Fruit fly (Drosophila melanogaster) whole organism, embryonic: ENCODE results near the gene trbl.

Source experiments
- Abd-B ChIP-seq: fragments of 200-800 bp; sonication (Bioruptor generic); optimal IDR thresholded peaks from 2 replicates; lab custom pipeline; 2018; ENCODE audit warnings: missing biosample characterization, mild to moderate bottlenecking, missing genetic modification characterization, moderate library complexity
- Ada2b ChIP-seq: fragments of 200-800 bp; sonication (Bioruptor generic); IDR thresholded peaks from 2 replicates; pipeline ENCODE4 v1.3.6; 2022; ENCODE audit warnings: missing biosample characterization, missing genetic modification characterization
- BEAF-32 ChIP-seq: fragments of 200-800 bp; sonication (Bioruptor generic); optimal IDR thresholded peaks from 3 replicates; lab custom pipeline; 2017; ENCODE audit warnings: missing biosample characterization, missing genetic modification characterization, mild to moderate bottlenecking, moderate library complexity, missing genetic modification reagents
- C15 ChIP-seq: fragments of 200-800 bp; sonication (Bioruptor generic); IDR thresholded peaks from 3 replicates; pipeline ENCODE4 v1.3.6; 2022; ENCODE audit warnings: missing biosample characterization, missing genetic modification characterization
- CG10431 ChIP-seq: fragments of 200-800 bp; sonication (Bioruptor generic); optimal IDR thresholded peaks from 3 replicates; lab custom pipeline; 2018; ENCODE audit warnings: missing biosample characterization, mild to moderate bottlenecking, missing genetic modification characterization
- CG11695 ChIP-seq: fragments of 200-800 bp; sonication (Bioruptor generic); IDR thresholded peaks from 3 replicates; pipeline ENCODE4 v1.3.6; 2022; ENCODE audit warnings: missing biosample characterization, missing genetic modification characterization
- CG12071 ChIP-seq: fragments of 200-800 bp; sonication (Bioruptor generic); optimal IDR thresholded peaks from 3 replicates; lab custom pipeline; 2018; ENCODE audit warnings: missing biosample characterization, mild to moderate bottlenecking, missing genetic modification characterization
- CG12155 ChIP-seq: fragments of 200-800 bp; sonication (Bioruptor generic); optimal IDR thresholded peaks from 3 replicates; lab custom pipeline; 2016; ENCODE audit warnings: missing biosample characterization, missing genetic modification characterization
- CG12391 ChIP-seq: fragments of 200-800 bp; sonication (Bioruptor generic); optimal IDR thresholded peaks from 3 replicates; lab custom pipeline; 2018; ENCODE audit warnings: missing biosample characterization, mild to moderate bottlenecking, missing genetic modification characterization, moderate library complexity
- CG14050 ChIP-seq: fragments of 200-800 bp; sonication (Bioruptor generic); IDR thresholded peaks from 3 replicates; pipeline ENCODE4 v1.3.6; 2022; ENCODE audit warnings: missing biosample characterization, missing genetic modification characterization
- CG14710 ChIP-seq: fragments of 200-800 bp; sonication (Bioruptor generic); optimal IDR thresholded peaks from 3 replicates; lab custom pipeline; 2019; ENCODE audit warnings: missing biosample characterization, mild to moderate bottlenecking, missing genetic modification characterization, moderate library complexity
- CG16813 ChIP-seq: fragments of 200-800 bp; sonication (Bioruptor generic); IDR thresholded peaks from 3 replicates; pipeline ENCODE4 v1.3.6; 2022; ENCODE audit warnings: missing biosample characterization, missing genetic modification characterization; ENCODE audit not compliant: partially characterized antibody
- CG18262 ChIP-seq: fragments of 200-800 bp; optimal IDR thresholded peaks from 3 replicates; lab custom pipeline; 2019; ENCODE audit warnings: missing biosample characterization, mild to moderate bottlenecking, missing genetic modification characterization, moderate library complexity
- CG1832 ChIP-seq: fragments of 200-800 bp; sonication (Bioruptor generic); optimal IDR thresholded peaks from 2 replicates; lab custom pipeline; 2017; ENCODE audit warnings: missing biosample characterization, mild to moderate bottlenecking, missing genetic modification characterization, inconsistent platforms
- CG18599 ChIP-seq: fragments of 200-800 bp; sonication (Bioruptor generic); optimal IDR thresholded peaks from 3 replicates; lab custom pipeline; 2017; ENCODE audit warnings: missing biosample characterization, missing genetic modification characterization, mild to moderate bottlenecking, moderate library complexity, missing genetic modification reagents
- CG2116 ChIP-seq: fragments of 200-800 bp; sonication (Bioruptor generic); optimal IDR thresholded peaks from 3 replicates; lab custom pipeline; 2018; ENCODE audit warnings: missing biosample characterization, mild to moderate bottlenecking, missing genetic modification characterization
- CG30431 ChIP-seq: fragments of 200-800 bp; sonication (Bioruptor generic); optimal IDR thresholded peaks from 2 replicates; lab custom pipeline; 2017; ENCODE audit warnings: missing biosample characterization, missing genetic modification characterization
- CG31388 ChIP-seq: fragments of 200-800 bp; sonication (Bioruptor generic); optimal IDR thresholded peaks from 2 replicates; lab custom pipeline; 2016; ENCODE audit warnings: missing biosample characterization, missing genetic modification characterization
- CG3838 ChIP-seq: fragments of 200-800 bp; sonication (Bioruptor generic); optimal IDR thresholded peaks from 3 replicates; lab custom pipeline; 2016; ENCODE audit warnings: missing biosample characterization, missing genetic modification characterization
- CG4282 ChIP-seq: fragments of 200-800 bp; sonication (Bioruptor generic); optimal IDR thresholded peaks from 2 replicates; lab custom pipeline; 2016; ENCODE audit warnings: missing biosample characterization, missing genetic modification characterization
- CG9437 ChIP-seq: fragments of 200-800 bp; sonication (Bioruptor generic); optimal IDR thresholded peaks from 2 replicates; lab custom pipeline; 2018; ENCODE audit warnings: missing biosample characterization, mild to moderate bottlenecking, missing genetic modification characterization
- Dad ChIP-seq: fragments of 200-800 bp; sonication (Bioruptor generic); optimal IDR thresholded peaks from 3 replicates; lab custom pipeline; 2016; ENCODE audit warnings: missing biosample characterization, missing genetic modification characterization
- H2.0 ChIP-seq: fragments of 200-800 bp; sonication (Bioruptor generic); IDR thresholded peaks from 2 replicates; pipeline ENCODE4 v1.3.6; 2022; ENCODE audit warnings: missing biosample characterization, missing genetic modification characterization
- HmgZ ChIP-seq: fragments of 200-800 bp; sonication (Bioruptor generic); optimal IDR thresholded peaks from 2 replicates; lab custom pipeline; 2018; ENCODE audit warnings: missing biosample characterization, mild to moderate bottlenecking, missing genetic modification characterization
- Lhr ChIP-seq: fragments of 200-800 bp; sonication (Bioruptor generic); optimal IDR thresholded peaks from 3 replicates; lab custom pipeline; 2017; ENCODE audit warnings: mild to moderate bottlenecking, missing biosample characterization, missing genetic modification reagents, missing genetic modification characterization
- Lim3 ChIP-seq: fragments of 200-800 bp; sonication (Bioruptor generic); IDR thresholded peaks from 2 replicates; pipeline ENCODE4 v1.3.6; 2022; ENCODE audit warnings: missing biosample characterization, missing genetic modification characterization
- Mrtf ChIP-seq: fragments of 200-800 bp; sonication (Bioruptor generic); IDR thresholded peaks from 3 replicates; pipeline ENCODE4 v1.3.6; 2022; ENCODE audit warnings: missing biosample characterization, missing genetic modification characterization
- NC2β ChIP-seq: fragments of 200-800 bp; sonication (Bioruptor generic); optimal IDR thresholded peaks from 2 replicates; lab custom pipeline; 2016; ENCODE audit warnings: missing biosample characterization, missing genetic modification characterization
- Oli ChIP-seq: fragments of 200-800 bp; sonication (Bioruptor generic); optimal IDR thresholded peaks from 2 replicates; lab custom pipeline; 2018; ENCODE audit warnings: missing biosample characterization, mild to moderate bottlenecking, missing genetic modification characterization, moderate library complexity
- Side ChIP-seq: fragments of 200-800 bp; sonication (Bioruptor generic); optimal IDR thresholded peaks from 2 replicates; lab custom pipeline; 2016; ENCODE audit warnings: missing biosample characterization, missing genetic modification characterization
- Sox100B ChIP-seq: fragments of 200-800 bp; sonication (Bioruptor generic); optimal IDR thresholded peaks from 3 replicates; lab custom pipeline; 2018; ENCODE audit warnings: missing biosample characterization, mild to moderate bottlenecking, missing genetic modification characterization
- Sry-β ChIP-seq: fragments of 200-800 bp; sonication (Bioruptor generic); optimal IDR thresholded peaks from 2 replicates; lab custom pipeline; 2018; ENCODE audit warnings: missing biosample characterization, mild to moderate bottlenecking, missing genetic modification characterization, moderate library complexity
- Sry-δ ChIP-seq: fragments of 200-800 bp; sonication (Bioruptor generic); optimal IDR thresholded peaks from 2 replicates; lab custom pipeline; 2016; ENCODE audit warnings: missing biosample characterization, missing genetic modification characterization
- Tbp ChIP-seq: fragments of >200 bp; optimal IDR thresholded peaks from 2 replicates; lab custom pipeline; 2018; ENCODE audit warnings: missing biosample characterization, missing genetic modification characterization
- az2 ChIP-seq: fragments of 200-800 bp; sonication (Bioruptor generic); optimal IDR thresholded peaks from 3 replicates; lab custom pipeline; 2016; ENCODE audit warnings: missing biosample characterization, missing genetic modification characterization
- chinmo ChIP-seq: fragments of 200-800 bp; sonication (Bioruptor generic); IDR thresholded peaks from 4 replicates; pipeline ENCODE4 v1.3.6; 2022; ENCODE audit warnings: missing biosample characterization, missing genetic modification characterization; ENCODE audit not compliant: partially characterized antibody
- dpn ChIP-seq, 2 experiments: fragments of 200-800 bp; sonication (Bioruptor generic); optimal IDR thresholded peaks; 3 replicates each; lab custom pipeline; 2016; ENCODE audit warnings: missing biosample characterization in 2 of 2, missing genetic modification characterization in 2 of 2
- gsb ChIP-seq: fragments of 200-800 bp; sonication (Bioruptor generic); IDR thresholded peaks from 2 replicates; pipeline ENCODE4 v1.3.6; 2022; ENCODE audit warnings: missing biosample characterization, missing genetic modification characterization
- ham ChIP-seq: fragments of 200-800 bp; sonication (Bioruptor generic); IDR thresholded peaks from 2 replicates; pipeline ENCODE4 v1.3.6; 2022; ENCODE audit warnings: missing biosample characterization, missing genetic modification characterization
- kah ChIP-seq: fragments of 200-800 bp; sonication (Bioruptor generic); optimal IDR thresholded peaks from 2 replicates; lab custom pipeline; 2018; ENCODE audit warnings: missing biosample characterization, mild to moderate bottlenecking, missing genetic modification characterization
- maf-S ChIP-seq: fragments of 200-800 bp; sonication (Bioruptor generic); optimal IDR thresholded peaks from 2 replicates; lab custom pipeline; 2016; ENCODE audit warnings: missing biosample characterization, missing genetic modification characterization
- pan ChIP-seq, 4 experiments: fragments of >200 bp in 3 of 4; fragments of 200-800 bp in 1 of 4; sonication (Bioruptor generic) in 1 of 4; optimal IDR thresholded peaks in 3 of 4; IDR thresholded peaks in 1 of 4; 2 replicates each; pipeline versions ENCODE4 v1.3.6 to Lab custom; 2017 to 2022; ENCODE audit warnings: missing biosample characterization in 2 of 4, missing genetic modification characterization in 2 of 4, mixed read lengths in 1 of 4
- pita ChIP-seq: fragments of 200-800 bp; sonication (Bioruptor generic); optimal IDR thresholded peaks from 2 replicates; lab custom pipeline; 2017; ENCODE audit warnings: missing biosample characterization, mild to moderate bottlenecking, missing genetic modification characterization
- prd ChIP-seq, 3 experiments: fragments of >200 bp in 2 of 3; fragments of 200-800 bp in 1 of 3; sonication (Bioruptor generic) in 1 of 3; optimal IDR thresholded peaks in 2 of 3; IDR thresholded peaks in 1 of 3; 2 replicates in 2 of 3; 3 replicates in 1 of 3; pipeline versions ENCODE4 v1.3.6 to Lab custom; 2017 to 2022; ENCODE audit warnings: missing biosample characterization in 1 of 3, missing genetic modification characterization in 1 of 3
- pum ChIP-seq: fragments of 200-800 bp; sonication (Bioruptor generic); optimal IDR thresholded peaks from 2 replicates; lab custom pipeline; 2016; ENCODE audit warnings: missing biosample characterization, missing genetic modification characterization
- run ChIP-seq: fragments of 200-800 bp; sonication (Bioruptor generic); optimal IDR thresholded peaks from 3 replicates; lab custom pipeline; 2018; ENCODE audit warnings: missing biosample characterization, mild to moderate bottlenecking, missing genetic modification characterization
- slou ChIP-seq: fragments of 200-800 bp; sonication (Bioruptor generic); optimal IDR thresholded peaks from 3 replicates; lab custom pipeline; 2016; ENCODE audit warnings: missing biosample characterization, missing genetic modification characterization
- tna ChIP-seq: fragments of 200-800 bp; sonication (Bioruptor generic); IDR thresholded peaks from 2 replicates; pipeline ENCODE4 v1.3.6; 2022; ENCODE audit warnings: missing biosample characterization, missing genetic modification characterization; ENCODE audit not compliant: partially characterized antibody
- toy ChIP-seq: fragments of 200-800 bp; sonication (Bioruptor generic); IDR thresholded peaks from 2 replicates; pipeline ENCODE4 v1.3.6; 2022; ENCODE audit warnings: missing biosample characterization, missing genetic modification characterization

Gene trbl

DNA sequence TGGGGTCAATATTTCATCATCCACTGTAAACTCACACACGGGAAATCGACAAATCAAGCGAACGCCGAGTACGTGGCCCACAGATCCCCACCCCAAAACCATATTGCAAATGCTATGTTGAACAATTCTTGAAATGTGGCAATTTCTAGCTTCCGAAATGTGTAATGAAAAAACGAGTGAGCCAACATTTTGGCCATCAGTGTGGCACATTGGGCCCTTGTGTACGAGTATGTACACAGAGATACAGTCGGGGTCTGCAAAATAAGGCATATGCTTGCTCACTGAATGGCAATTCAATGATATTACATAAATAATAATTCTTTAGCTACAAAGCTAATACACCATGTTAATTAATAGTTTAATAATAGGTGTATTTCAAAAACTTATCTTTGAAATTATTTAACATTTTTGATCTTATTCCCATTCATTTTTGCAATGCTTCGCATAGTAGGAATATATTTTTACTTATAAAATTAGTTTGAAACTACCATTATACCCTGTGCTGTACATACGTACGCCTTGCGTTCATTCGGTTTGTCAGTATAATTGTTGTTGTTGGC, 1.8 kb downstream of the trbl start (continued):
- TF ChIP-seq CG11695 = peak; percentile 91
- TF ChIP-seq CG31388 (GFP tag; lab: Kevin White, UChicago) = peak; percentile 58
- peak; percentile 54 for TF ChIP-seq CG10431 (GFP tag; lab: Kevin White, UChicago)
- peak; percentile 76 for TF ChIP-seq CG14050 (GFP tag; lab: Robert Waterston, UW)
- TF ChIP-seq CG18262 (tag; lab: Kevin White, UChicago) = peak; percentile 90
- no peak for TF ChIP-seq C15
- TF ChIP-seq chinmo = no peak
- peak; percentile 86 for TF ChIP-seq CG4282 (GFP tag; lab: Kevin White, UChicago)
- no peak for TF ChIP-seq CG1832
- TF ChIP-seq kah (GFP tag; lab: Kevin White, UChicago) = peak; percentile 70
- TF ChIP-seq CG18599 (GFP tag; lab: Kevin White, UChicago) = peak; percentile 88
- TF ChIP-seq Lhr (GFP tag; lab: Kevin White, UChicago) = peak; percentile 40
- peak; percentile 77 for TF ChIP-seq CG12071 (GFP tag; lab: Kevin White, UChicago)
- peak; percentile 89 for TF ChIP-seq az2 (GFP tag; lab: Kevin White, UChicago)
- TF ChIP-seq CG12155 (GFP tag; lab: Kevin White, UChicago) = peak; percentile 85
- peak; percentile 31 for TF ChIP-seq Sry-δ (GFP tag; lab: Kevin White, UChicago)
- TF ChIP-seq CG2116 (GFP tag; lab: Kevin White, UChicago) = peak; percentile 73
- TF ChIP-seq CG30431 (GFP tag; lab: Kevin White, UChicago) = peak; percentile 78
- TF ChIP-seq CG12391 (tag; lab: Kevin White, UChicago) = peak; percentile 89
- TF ChIP-seq run = peak; percentile 86
- TF ChIP-seq pan (optimal IDR thresholded peaks at IDR 0.05; lab: Kevin White, UChicago) = no peak
- peak in 1 of 2 experiments; percentile 89 for TF ChIP-seq pan (GFP tag; optimal IDR thresholded peaks at IDR 0.05 in 1 of 2, IDR thresholded peaks at IDR 0.05 in 1 of 2)
- TF ChIP-seq tna (GFP tag; lab: Robert Waterston, UW) = no peak
- TF ChIP-seq Oli (tag; lab: Kevin White, UChicago) = peak; percentile 90
- TF ChIP-seq Mrtf = peak; percentile 78
- TF ChIP-seq H2.0 (GFP tag; lab: Robert Waterston, UW) = peak; percentile 77
- TF ChIP-seq Ada2b = peak; percentile 80
- TF ChIP-seq gsb (GFP tag; lab: Robert Waterston, UW) = peak; percentile 87
- TF ChIP-seq Sry-β = no peak
- TF ChIP-seq toy (GFP tag; lab: Robert Waterston, UW) = peak; percentile 73
- TF ChIP-seq BEAF-32 = no peak
- peak; percentile 84 for TF ChIP-seq Abd-B (GFP tag; lab: Kevin White, UChicago)
- TF ChIP-seq CG16813 = no peak
- TF ChIP-seq dpn (GFP tag; optimal IDR thresholded peaks at IDR 0.05; lab: Kevin White, UChicago) = peak; percentile 84 to 88
- peak; percentile 52; the same call in 1 of the 2 replicates for TF ChIP-seq ham (GFP tag; lab: Robert Waterston, UW)
- peak; percentile 67 for TF ChIP-seq Side (GFP tag; lab: Kevin White, UChicago)
- peak; percentile 85 for TF ChIP-seq CG9437 (GFP tag; lab: Kevin White, UChicago)
- no peak for TF ChIP-seq pita (GFP tag; lab: Kevin White, UChicago)
- no peak for TF ChIP-seq prd (optimal IDR thresholded peaks at IDR 0.05; lab: Kevin White, UChicago)
- peak; percentile 88 for TF ChIP-seq prd (GFP tag; IDR thresholded peaks at IDR 0.05; lab: Robert Waterston, UW)
- TF ChIP-seq HmgZ (tag; lab: Kevin White, UChicago) = peak; percentile 92
- peak; percentile 72 for TF ChIP-seq CG14710 (tag; lab: Kevin White, UChicago)
- peak; percentile 82 for TF ChIP-seq slou
- TF ChIP-seq Tbp = no peak
- TF ChIP-seq CG3838 (GFP tag; lab: Kevin White, UChicago) = peak; percentile 48
- TF ChIP-seq maf-S (GFP tag; lab: Kevin White, UChicago) = peak; percentile 76
- peak; percentile 91 for TF ChIP-seq Sox100B (GFP tag; lab: Kevin White, UChicago)
- peak; percentile 52; the same call in 1 of the 2 replicates for TF ChIP-seq Lim3 (GFP tag; lab: Robert Waterston, UW)
- TF ChIP-seq pum (GFP tag; lab: Kevin White, UChicago) = peak; percentile 56
- peak; percentile 33 for TF ChIP-seq Dad (GFP tag; lab: Kevin White, UChicago)
- peak; percentile 73 for TF ChIP-seq NC2β (GFP tag; lab: Kevin White, UChicago)
